Worm (Caenorhabditis elegans): ENCODE results near the gene Y49F6B.2.

The Y49F6B.2 gene

DNA sequence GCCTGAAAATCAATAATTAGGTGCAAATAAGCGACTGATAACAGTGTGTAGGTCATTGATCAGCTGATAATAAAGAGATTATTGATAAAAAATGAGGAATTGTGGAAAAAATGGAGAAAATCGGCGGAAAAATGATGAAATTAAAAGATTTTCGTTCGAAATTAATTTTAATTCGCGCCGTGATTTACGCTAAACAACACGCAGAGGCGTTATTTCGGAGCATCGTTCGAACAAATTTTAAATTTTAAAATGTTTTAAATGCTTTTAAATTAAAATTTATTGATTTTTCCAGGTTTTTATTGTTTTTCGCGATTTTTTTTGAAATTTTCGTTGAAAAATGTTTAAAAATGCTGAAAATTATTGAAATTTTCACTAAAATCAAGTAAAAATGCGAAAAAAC, 3.4 kb upstream of the Y49F6B.2 start, which contains the start of gene Y49F6B.9:
Y49F6B.9 (minus strand) TSS at position 2 of the 400 bp plus-strand sequence.
- TF ChIP-seq hmg-11 (tag; optimal IDR thresholded peaks at IDR 0.05) (no peak), skn-1 (tag; optimal IDR thresholded peaks at IDR 0.05) (no peak)

- TF ChIP-seq ceh-82 (tag; optimal IDR thresholded peaks at IDR 0.05): no peak
- no peak for TF ChIP-seq unc-39 (tag; optimal IDR thresholded peaks at IDR 0.05)
- no peak for TF ChIP-seq lsy-12 (tag; optimal IDR thresholded peaks at IDR 0.05)
- TF ChIP-seq elt-3 (tag; optimal IDR thresholded peaks at IDR 0.05): no peak
- no peak for TF ChIP-seq egl-27 (tag; optimal IDR thresholded peaks at IDR 0.05)
- TF ChIP-seq nhr-11 (tag; optimal IDR thresholded peaks at IDR 0.05): no peak
- no peak for TF ChIP-seq mdl-1 (tag; optimal IDR thresholded peaks at IDR 0.05)
- TF ChIP-seq fkh-2 (tag; optimal IDR thresholded peaks at IDR 0.05): no peak
- no peak for TF ChIP-seq ceh-16 (tag; optimal IDR thresholded peaks at IDR 0.05)
- TF ChIP-seq ceh-9 (tag; optimal IDR thresholded peaks at IDR 0.05): no peak
- TF ChIP-seq jun-1 (tag; optimal IDR thresholded peaks at IDR 0.05): no peak
- no peak for TF ChIP-seq nhr-25 (tag; optimal IDR thresholded peaks at IDR 0.05)
Observed at ce11 chrII:3500373-3500772, 2.4 kb upstream of the Y49F6B.2 start.

DNA sequence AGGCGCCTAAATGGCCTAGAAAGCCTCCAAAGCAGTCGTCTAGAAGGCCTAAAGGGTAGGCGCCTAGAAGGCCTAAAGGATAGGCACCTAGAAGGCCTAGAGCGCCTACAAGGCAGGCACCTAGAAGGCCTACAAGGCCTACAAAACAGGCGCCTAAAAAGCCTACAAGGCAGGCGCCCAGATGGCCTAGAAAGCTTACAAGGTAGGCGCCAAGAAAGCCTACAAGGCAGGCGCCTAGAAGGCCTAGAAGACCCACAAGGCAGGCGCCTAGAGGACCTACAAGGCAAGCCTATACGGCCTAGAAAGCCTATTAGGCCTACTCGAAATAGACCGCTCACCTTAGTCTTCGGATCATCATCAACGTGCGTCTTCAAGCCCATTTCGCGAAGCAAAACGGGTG, 757 bp upstream of the Y49F6B.2 start:
- TF ChIP-seq mdl-1 (tag; optimal IDR thresholded peaks at IDR 0.05) (no peak), egl-5 (tag; optimal IDR thresholded peaks at IDR 0.05) (no peak), fkh-2 (tag; optimal IDR thresholded peaks at IDR 0.05) (no peak), zag-1 (tag; optimal IDR thresholded peaks at IDR 0.05) (no peak), fos-1 (tag; optimal IDR thresholded peaks at IDR 0.05) (no peak), lin-15B (tag; optimal IDR thresholded peaks at IDR 0.05) (no peak), daf-12 (tag; optimal IDR thresholded peaks at IDR 0.05) (no peak), nhr-67 (tag; optimal IDR thresholded peaks at IDR 0.05) (no peak), ceh-9 (tag; optimal IDR thresholded peaks at IDR 0.05) (no peak), nhr-237 (tag; optimal IDR thresholded peaks at IDR 0.05) (no peak)

DNA sequence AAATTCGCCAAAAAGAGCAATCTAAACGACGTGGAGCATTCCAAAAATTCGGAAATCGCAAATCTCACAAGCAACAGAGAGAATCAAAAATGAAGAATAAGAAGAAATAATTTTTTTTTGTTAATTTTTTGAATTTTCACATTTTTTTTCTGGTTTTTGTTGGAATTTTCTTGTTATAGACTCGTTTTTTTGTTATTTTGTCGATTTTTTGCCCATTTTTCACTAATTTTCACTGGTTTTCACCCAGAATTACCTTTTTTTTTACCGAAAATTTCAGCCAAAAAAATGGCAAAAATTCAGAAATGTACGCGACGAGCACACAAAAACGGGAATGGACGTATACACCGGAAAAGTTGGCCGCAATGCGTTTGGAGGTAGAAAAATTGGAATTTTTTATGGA, 1.9 kb downstream of the Y49F6B.2 start, which contains the start of gene cyh-1:
cyh-1 (plus strand) TSS at position 301 of the 400 bp plus-strand sequence.
- TF ChIP-seq ceh-28 (tag; optimal IDR thresholded peaks at IDR 0.05): no peak

ce11 chrII:3512240-3512639, 9.5 kb downstream of the Y49F6B.2 start, which contains the start of gene Y49F6B.19:
Gene Y49F6B.19, minus strand, starts transcription at chrII:3512340.
- TF ChIP-seq ZK546.5 (tag; optimal IDR thresholded peaks at IDR 0.05): no peak
- no peak for TF ChIP-seq nhr-43 (tag; optimal IDR thresholded peaks at IDR 0.05; ENCODE audit: poor library complexity, severe bottlenecking)

- TF ChIP-seq eor-1 (tag; optimal IDR thresholded peaks at IDR 0.05) (no peak), hmg-11 (tag; optimal IDR thresholded peaks at IDR 0.05) (no peak), elt-3 (tag; optimal IDR thresholded peaks at IDR 0.05) (no peak), ceh-82 (tag; optimal IDR thresholded peaks at IDR 0.05) (no peak), nhr-23 (tag; optimal IDR thresholded peaks at IDR 0.05) (no peak), nhr-28 (tag; optimal IDR thresholded peaks at IDR 0.05) (no peak), nhr-43 (tag; optimal IDR thresholded peaks at IDR 0.05; ENCODE audit: poor library complexity, severe bottlenecking) (no peak), nhr-25 (tag; optimal IDR thresholded peaks at IDR 0.05) (no peak), R02D3.7 (tag; optimal IDR thresholded peaks at IDR 0.05) (no peak), nhr-67 (tag; optimal IDR thresholded peaks at IDR 0.05) (no peak), mdl-1 (tag; optimal IDR thresholded peaks at IDR 0.05) (no peak), nhr-77 (tag; optimal IDR thresholded peaks at IDR 0.05) (no peak), sea-2 (GFP tag; optimal IDR thresholded peaks at IDR 0.05) (no peak)
Observed at ce11 chrII:3514631-3515030, 11.9 kb downstream of the Y49F6B.2 start, which contains the start of gene srz-5. Gene srz-5, minus strand, starts transcription at chrII:3514731.

- TF ChIP-seq ceh-16 (tag; optimal IDR thresholded peaks at IDR 0.05) (no peak), daf-12 (tag; optimal IDR thresholded peaks at IDR 0.05) (no peak), eor-1 (tag; optimal IDR thresholded peaks at IDR 0.05) (no peak), nhr-11 (tag; optimal IDR thresholded peaks at IDR 0.05) (no peak), ama-1 (optimal IDR thresholded peaks at IDR 0.05) (no peak), nhr-237 (tag; optimal IDR thresholded peaks at IDR 0.05) (no peak), lin-39 (tag; optimal IDR thresholded peaks at IDR 0.05) (no peak), egl-5 (tag; optimal IDR thresholded peaks at IDR 0.05) (no peak), fkh-10 (GFP tag; optimal IDR thresholded peaks at IDR 0.05) (no peak), nhr-77 (tag; optimal IDR thresholded peaks at IDR 0.05) (no peak), elt-2 (tag; optimal IDR thresholded peaks at IDR 0.05) (no peak), mdl-1 (tag; optimal IDR thresholded peaks at IDR 0.05) (no peak), elt-1 (tag; optimal IDR thresholded peaks at IDR 0.05) (no peak), fos-1 (tag; optimal IDR thresholded peaks at IDR 0.05) (no peak), unc-39 (tag; optimal IDR thresholded peaks at IDR 0.05) (no peak), jun-1 (tag; optimal IDR thresholded peaks at IDR 0.05) (no peak), mml-1 (tag; optimal IDR thresholded peaks at IDR 0.05) (no peak), nhr-67 (tag; optimal IDR thresholded peaks at IDR 0.05) (no peak), nhr-25 (tag; optimal IDR thresholded peaks at IDR 0.05) (no peak)
Observed at ce11 chrII:3515384-3516053, 12.8 kb downstream of the Y49F6B.2 start, which contains the start of the genes Y49F6B.14 and clec-125. Gene Y49F6B.14, minus strand, starts transcription at chrII:3515484. Gene clec-125, plus strand, starts transcription at chrII:3516003.

Measured in whole organism, L3 larva.